Fruit fly (Drosophila melanogaster) whole organism, wandering third instar larva: Measurements from ENCODE around the gene Tcs3.

Experiments
- CG32264 ChIP-seq: fragments of 200-800 bp; sonication (Bioruptor generic); optimal IDR thresholded peaks from 2 replicates; lab custom pipeline; 2016; ENCODE audit warnings: missing biosample characterization, missing genetic modification characterization
- CG9705 ChIP-seq: fragments of 200-800 bp; sonication (Bioruptor generic); optimal IDR thresholded peaks from 2 replicates; lab custom pipeline; 2018; ENCODE audit warnings: missing biosample characterization, mild to moderate bottlenecking, missing genetic modification characterization
- CrebA ChIP-seq: fragments of 200-800 bp; sonication (Bioruptor generic); optimal IDR thresholded peaks from 2 replicates; lab custom pipeline; 2016; ENCODE audit warnings: missing biosample characterization, mild to moderate bottlenecking, missing genetic modification characterization, borderline replicate concordance
- Dif ChIP-seq: fragments of 200-275, 200-300 bp; sonication (Bioruptor generic); optimal IDR thresholded peaks from 2 replicates; lab custom pipeline; 2018; ENCODE audit warnings: missing biosample characterization, missing genetic modification characterization; ENCODE audit not compliant: partially characterized antibody
- GATAd ChIP-seq: sonication (Bioruptor generic); optimal IDR thresholded peaks from 2 replicates; lab custom pipeline; 2016; ENCODE audit warnings: missing biosample characterization, missing genetic modification characterization
- Hnf4 ChIP-seq: fragments of 200-800 bp; sonication (Bioruptor generic); optimal IDR thresholded peaks from 2 replicates; lab custom pipeline; 2016; ENCODE audit warnings: missing biosample characterization, mild to moderate bottlenecking, missing genetic modification characterization
- Hr78 ChIP-seq: fragments of >200 bp; optimal IDR thresholded peaks from 2 replicates; lab custom pipeline; 2017; ENCODE audit warnings: missing biosample characterization, missing genetic modification characterization
- Hr83 ChIP-seq: fragments of 200-300 bp; sonication (Bioruptor generic); optimal IDR thresholded peaks from 2 replicates; lab custom pipeline; 2016; ENCODE audit warnings: missing biosample characterization, mild to moderate bottlenecking, missing genetic modification characterization, moderate library complexity; ENCODE audit not compliant: poor library complexity, severe bottlenecking
- Jra ChIP-seq: sonication (Bioruptor generic); optimal IDR thresholded peaks from 2 replicates; lab custom pipeline; 2016; ENCODE audit warnings: missing biosample characterization, missing genetic modification characterization
- Myc ChIP-seq: fragments of >200 bp; optimal IDR thresholded peaks from 2 replicates; lab custom pipeline; 2017
- N ChIP-seq: fragments of >200 bp; optimal IDR thresholded peaks from 2 replicates; lab custom pipeline; 2018; ENCODE audit warnings: missing biosample characterization, missing external identifiers, missing genetic modification characterization
- OdsH ChIP-seq: fragments of 200-800 bp; sonication (Bioruptor generic); optimal IDR thresholded peaks from 2 replicates; lab custom pipeline; 2016; ENCODE audit warnings: missing biosample characterization, mild to moderate bottlenecking, missing genetic modification characterization
- Rel ChIP-seq, 2 experiments: fragments of 200-800 bp; sonication (Bioruptor generic) in 1 of 2; optimal IDR thresholded peaks; 2 replicates in 1 of 2; 3 replicates in 1 of 2; lab custom pipeline; 2016 to 2019; ENCODE audit warnings: mild to moderate bottlenecking in 2 of 2, missing biosample characterization in 2 of 2, missing genetic modification characterization in 2 of 2, moderate library complexity in 1 of 2
- Sp1 ChIP-seq: fragments of 200-800 bp; sonication (Bioruptor generic); optimal IDR thresholded peaks from 3 replicates; lab custom pipeline; 2019; ENCODE audit warnings: missing biosample characterization, mild to moderate bottlenecking, missing genetic modification characterization, moderate library complexity
- br ChIP-seq: fragments of 200-800 bp; sonication (Bioruptor generic); optimal IDR thresholded peaks from 2 replicates; lab custom pipeline; 2016; ENCODE audit warnings: missing biosample characterization, missing genetic modification characterization
- dl ChIP-seq, 2 experiments: fragments of 175-275, 200-275 bp in 1 of 2; fragments of 200-275 bp in 1 of 2; sonication (Bioruptor generic); optimal IDR thresholded peaks; lab custom pipeline; 2018; ENCODE audit warnings: mild to moderate bottlenecking in 2 of 2, missing biosample characterization in 2 of 2, missing genetic modification characterization in 2 of 2, moderate library complexity in 2 of 2; ENCODE audit not compliant: partially characterized antibody in 2 of 2, insufficient read depth in 1 of 2
- dmrt93B ChIP-seq: fragments of 200-800 bp; sonication (Bioruptor generic); optimal IDR thresholded peaks from 2 replicates; lab custom pipeline; 2018; ENCODE audit warnings: missing biosample characterization, mild to moderate bottlenecking, missing genetic modification characterization
- dsf ChIP-seq: sonication (Bioruptor generic); optimal IDR thresholded peaks from 2 replicates; lab custom pipeline; 2016; ENCODE audit warnings: missing biosample characterization, missing genetic modification characterization, borderline replicate concordance
- foxo ChIP-seq, 2 experiments: fragments of 200-800 bp; sonication (Bioruptor generic); optimal IDR thresholded peaks; 2 replicates in 1 of 2; 3 replicates in 1 of 2; lab custom pipeline; 2016 to 2017; ENCODE audit warnings: missing biosample characterization in 2 of 2, missing genetic modification characterization in 2 of 2
- fru ChIP-seq: fragments of 200-800 bp; sonication (Bioruptor generic); optimal IDR thresholded peaks from 3 replicates; lab custom pipeline; 2016; ENCODE audit warnings: missing biosample characterization, mild to moderate bottlenecking, missing genetic modification characterization
- h ChIP-seq: fragments of 200-800 bp; sonication (Bioruptor generic); optimal IDR thresholded peaks from 3 replicates; lab custom pipeline; 2016; ENCODE audit warnings: missing biosample characterization, mild to moderate bottlenecking, missing genetic modification characterization
- lola ChIP-seq: fragments of >200 bp; optimal IDR thresholded peaks from 2 replicates; lab custom pipeline; 2017; ENCODE audit warnings: missing biosample characterization, missing genetic modification characterization
- pan ChIP-seq: fragments of >200 bp; optimal IDR thresholded peaks from 2 replicates; lab custom pipeline; 2017
- psq ChIP-seq: fragments of 200-800 bp; sonication (Bioruptor generic); optimal IDR thresholded peaks from 3 replicates; lab custom pipeline; 2017; ENCODE audit warnings: missing biosample characterization, mild to moderate bottlenecking, missing genetic modification characterization, moderate library complexity
- rgr ChIP-seq: fragments of 200-800 bp; sonication (Bioruptor generic); optimal IDR thresholded peaks from 3 replicates; lab custom pipeline; 2016; ENCODE audit warnings: missing biosample characterization, mild to moderate bottlenecking, missing genetic modification characterization
- tai ChIP-seq: sonication (Bioruptor generic); optimal IDR thresholded peaks from 2 replicates; lab custom pipeline; 2016; ENCODE audit warnings: missing biosample characterization, missing genetic modification characterization
- usp ChIP-seq: fragments of >200 bp; optimal IDR thresholded peaks from 2 replicates; lab custom pipeline; 2017; ENCODE audit warnings: missing biosample characterization, missing genetic modification characterization
- woc ChIP-seq: sonication (Bioruptor generic); optimal IDR thresholded peaks from 2 replicates; lab custom pipeline; 2016; ENCODE audit warnings: missing biosample characterization, mild to moderate bottlenecking, missing genetic modification characterization

The Tcs3 gene

dm6 chr3L:16380770-16381169 is 29.0 kb downstream of the Tcs3 start (continued):
- TF ChIP-seq dsf (GFP tag; lab: Kevin White, UChicago) (no peak), N (GFP tag; lab: Kevin White, UChicago) (no peak), GATAd (GFP tag; lab: Kevin White, UChicago) (no peak), rgr (GFP tag; lab: Kevin White, UChicago) (peak; percentile 46), lola (GFP tag; lab: Kevin White, UChicago) (no peak), pan (lab: Kevin White, UChicago) (no peak), OdsH (GFP tag; lab: Kevin White, UChicago) (peak; percentile 36), Hnf4 (GFP tag; lab: Kevin White, UChicago) (no peak), Jra (GFP tag; lab: Kevin White, UChicago) (no peak), CG32264 (GFP tag; lab: Kevin White, UChicago) (no peak), Rel (GFP tag; optimal IDR thresholded peaks at IDR 0.05; lab: Kevin White, UChicago) (no peak), Rel (tag; optimal IDR thresholded peaks at IDR 0.05; lab: Kevin White, UChicago) (no peak), fru (peak; percentile 10), Dif (GFP tag; lab: Kevin White, UChicago) (no peak), foxo (GFP tag; optimal IDR thresholded peaks at IDR 0.05; lab: Kevin White, UChicago) (peak in 1 of 2 experiments; percentile 55), Hr78 (GFP tag; lab: Kevin White, UChicago) (no peak), Myc (lab: Kevin White, UChicago) (no peak), CrebA (GFP tag; lab: Kevin White, UChicago) (no peak)

- TF ChIP-seq Myc (lab: Kevin White, UChicago) (peak; percentile 10), CG9705 (GFP tag; lab: Kevin White, UChicago) (no peak), fru (peak; percentile 31), dl (GFP tag; optimal IDR thresholded peaks at IDR 0.05; lab: Kevin White, UChicago; ENCODE audit: insufficient read depth in 1 of 2, partially characterized antibody in 2 of 2) (no peak), GATAd (GFP tag; lab: Kevin White, UChicago) (peak; percentile 96)
These were observed 29.5 kb downstream of the Tcs3 start, which contains the start of gene Agpat4 for dm6 chr3L:16381184-16381797. TSS of gene Agpat4 (minus strand) at chr3L:16381570.

- TF ChIP-seq Rel (GFP tag; optimal IDR thresholded peaks at IDR 0.05; lab: Kevin White, UChicago) (no peak), Rel (tag; optimal IDR thresholded peaks at IDR 0.05; lab: Kevin White, UChicago) (peak; percentile 1), psq (GFP tag; lab: Kevin White, UChicago) (no peak), usp (GFP tag; lab: Kevin White, UChicago) (no peak), CG32264 (GFP tag; lab: Kevin White, UChicago) (no peak), foxo (GFP tag; optimal IDR thresholded peaks at IDR 0.05; lab: Kevin White, UChicago) (no peak), dmrt93B (GFP tag; lab: Kevin White, UChicago) (no peak), tai (no peak), dl (GFP tag; optimal IDR thresholded peaks at IDR 0.05; lab: Kevin White, UChicago; ENCODE audit: insufficient read depth in 1 of 2, partially characterized antibody in 2 of 2) (no peak), Hr83 (GFP tag; lab: Kevin White, UChicago) (no peak)
These were observed 31.3 kb downstream of the Tcs3 start for dm6 chr3L:16383056-16383455.

dm6 chr3L:16384145-16384705 is 32.4 kb downstream of the Tcs3 start:
- peak; percentile 12 for TF ChIP-seq h
- TF ChIP-seq foxo (GFP tag; optimal IDR thresholded peaks at IDR 0.05; lab: Kevin White, UChicago): no peak

dm6 chr3L:16385252-16385879 is 33.6 kb downstream of the Tcs3 start:
- TF ChIP-seq CG9705 (GFP tag; lab: Kevin White, UChicago) (no peak), CrebA (GFP tag; lab: Kevin White, UChicago) (peak; percentile 87), OdsH (GFP tag; lab: Kevin White, UChicago) (peak; percentile 43), Hnf4 (GFP tag; lab: Kevin White, UChicago) (peak; percentile 29), h (peak; percentile 66), br (peak; percentile 2), N (GFP tag; lab: Kevin White, UChicago) (peak; percentile 38), GATAd (GFP tag; lab: Kevin White, UChicago) (no peak), Hr78 (GFP tag; lab: Kevin White, UChicago) (no peak), woc (GFP tag; lab: Kevin White, UChicago) (peak; percentile 0), Sp1 (GFP tag; lab: Kevin White, UChicago) (peak; percentile 14), Rel (GFP tag; optimal IDR thresholded peaks at IDR 0.05; lab: Kevin White, UChicago) (peak; percentile 3), Rel (tag; optimal IDR thresholded peaks at IDR 0.05; lab: Kevin White, UChicago) (peak; percentile 62)
